Worm (Caenorhabditis elegans) whole organism, young adult: ENCODE measurements around the gene fbxa-111.

ENCODE experiments used
- B0336.3 ChIP-seq: fragments of 200-800 bp; sonication (Bioruptor generic); IDR thresholded peaks from 2 replicates; pipeline ENCODE4 v1.3.6; 2022; ENCODE audit warnings: missing genetic modification characterization, missing compliant biosample characterization
- F23B12.7 ChIP-seq: sonication (generic microtip); optimal IDR thresholded peaks from 2 replicates; lab custom pipeline; 2017; ENCODE audit warnings: missing genetic modification characterization, mild to moderate bottlenecking, missing compliant biosample characterization, antibody characterized with exemption, moderate library complexity; ENCODE audit not compliant: insufficient read depth
- F33H1.4 ChIP-seq: fragments of 200-800 bp; sonication (Bioruptor generic); IDR thresholded peaks from 2 replicates; pipeline ENCODE4 v1.3.6; 2022; ENCODE audit warnings: missing genetic modification reagents, missing genetic modification characterization, missing compliant biosample characterization
- F39B2.1 ChIP-seq: fragments of 200-800 bp; sonication (Bioruptor generic); IDR thresholded peaks from 2 replicates; pipeline ENCODE4 v1.3.6; 2022; ENCODE audit warnings: missing genetic modification reagents, missing genetic modification characterization, missing compliant biosample characterization
- F49E8.2 ChIP-seq: sonication (generic microtip); optimal IDR thresholded peaks from 3 replicates; lab custom pipeline; 2017; ENCODE audit warnings: missing genetic modification characterization, mild to moderate bottlenecking, missing compliant biosample characterization, antibody characterized with exemption, moderate library complexity; ENCODE audit not compliant: insufficient read depth
- K11D2.4 ChIP-seq: fragments of 200-800 bp; sonication (Bioruptor generic); IDR thresholded peaks from 2 replicates; pipeline ENCODE4 v1.3.6; 2022; ENCODE audit warnings: missing genetic modification reagents, missing genetic modification characterization, missing compliant biosample characterization
- T07F8.4 ChIP-seq: sonication (generic microtip); optimal IDR thresholded peaks from 2 replicates; lab custom pipeline; 2016; ENCODE audit warnings: mild to moderate bottlenecking, missing genetic modification characterization, moderate library complexity, missing compliant biosample characterization
- Y67H2A.10 ChIP-seq: fragments of 200-800 bp; sonication (Bioruptor generic); conservative IDR thresholded peaks from 2 replicates; pipeline ENCODE4 v1.3.6; 2022; ENCODE audit warnings: missing genetic modification reagents, missing genetic modification characterization, missing compliant biosample characterization
- Y95B8A.8 ChIP-seq: fragments of 200-800 bp; sonication (Bioruptor generic); IDR thresholded peaks from 2 replicates; pipeline ENCODE4 v1.3.6; 2022; ENCODE audit warnings: missing genetic modification reagents, missing genetic modification characterization, missing compliant biosample characterization
- ZK185.1 ChIP-seq: sonication (generic microtip); optimal IDR thresholded peaks from 2 replicates; lab custom pipeline; 2016; ENCODE audit warnings: mild to moderate bottlenecking, missing genetic modification characterization, missing compliant biosample characterization; ENCODE audit not compliant: poor library complexity, severe bottlenecking
- ama-1 ChIP-seq, 3 experiments: fragments of 150-350 bp in 1 of 3; sonication (generic microtip) in 2 of 3; optimal IDR thresholded peaks; 2 replicates each; lab custom pipeline; 2014 to 2018; ENCODE audit warnings: missing biosample characterization in 2 of 3, missing genetic modification characterization in 2 of 3, missing genetic modification reagents in 2 of 3
- attf-3 ChIP-seq: fragments of 200-800 bp; sonication (Bioruptor generic); conservative IDR thresholded peaks from 2 replicates; pipeline ENCODE4 v1.3.6; 2022; ENCODE audit warnings: missing genetic modification reagents, missing genetic modification characterization, missing compliant biosample characterization
- attf-5 ChIP-seq: fragments of 200-800 bp; sonication (Bioruptor generic); optimal IDR thresholded peaks from 2 replicates; lab custom pipeline; 2018; ENCODE audit warnings: mild to moderate bottlenecking, missing genetic modification characterization, missing compliant biosample characterization
- attf-6 ChIP-seq: fragments of 200-800 bp; sonication (Bioruptor generic); IDR thresholded peaks from 2 replicates; pipeline ENCODE4 v1.3.6; 2022; ENCODE audit warnings: missing genetic modification reagents, missing genetic modification characterization, missing compliant biosample characterization
- bed-1 ChIP-seq: fragments of 200-800 bp; sonication (Bioruptor generic); IDR thresholded peaks from 2 replicates; pipeline ENCODE4 v1.3.6; 2022; ENCODE audit warnings: missing genetic modification reagents, missing genetic modification characterization, missing compliant biosample characterization
- cebp-1 ChIP-seq, 2 experiments: fragments of 200-800 bp in 1 of 2; sonication (Bioruptor generic) in 1 of 2; sonication (generic microtip) in 1 of 2; IDR thresholded peaks in 1 of 2; optimal IDR thresholded peaks in 1 of 2; 2 replicates each; pipeline versions ENCODE4 v1.3.6 to Lab custom; 2017 to 2022; ENCODE audit warnings: missing compliant biosample characterization in 2 of 2, missing genetic modification characterization in 2 of 2, mild to moderate bottlenecking in 1 of 2, missing genetic modification reagents in 1 of 2, moderate library complexity in 1 of 2
- ceh-79 ChIP-seq: sonication (generic microtip); optimal IDR thresholded peaks from 2 replicates; lab custom pipeline; 2017; ENCODE audit warnings: mild to moderate bottlenecking, missing genetic modification characterization, missing compliant biosample characterization
- chd-7 ChIP-seq: sonication (generic microtip); optimal IDR thresholded peaks from 2 replicates; lab custom pipeline; 2016; ENCODE audit warnings: mild to moderate bottlenecking, missing genetic modification characterization, moderate library complexity, missing compliant biosample characterization
- die-1 ChIP-seq: sonication (generic microtip); optimal IDR thresholded peaks from 2 replicates; lab custom pipeline; 2016; ENCODE audit warnings: missing genotype, mild to moderate bottlenecking, missing genetic modification characterization, missing compliant biosample characterization
- dpff-1 ChIP-seq: sonication (generic microtip); optimal IDR thresholded peaks from 2 replicates; lab custom pipeline; 2017; ENCODE audit warnings: mild to moderate bottlenecking, missing genetic modification characterization, missing compliant biosample characterization
- dpl-1 ChIP-seq: fragments of 150-350 bp; optimal IDR thresholded peaks from 2 replicates; lab custom pipeline; 2014; ENCODE audit warnings: missing biosample characterization, missing genetic modification reagents, missing genetic modification characterization
- egl-18 ChIP-seq: fragments of 200-800 bp; sonication (Bioruptor generic); IDR thresholded peaks from 2 replicates; pipeline ENCODE4 v1.3.6; 2022; ENCODE audit warnings: missing genetic modification reagents, missing genetic modification characterization, missing compliant biosample characterization
- egrh-3 ChIP-seq: fragments of 200-800 bp; sonication (Bioruptor generic); IDR thresholded peaks from 2 replicates; pipeline ENCODE4 v1.3.6; 2022; ENCODE audit warnings: missing genetic modification reagents, missing genetic modification characterization, missing compliant biosample characterization
- hmg-1.2 ChIP-seq: fragments of 200-800 bp; sonication (Bioruptor generic); IDR thresholded peaks from 2 replicates; pipeline ENCODE4 v1.3.6; 2022; ENCODE audit warnings: missing genetic modification reagents, missing genetic modification characterization, missing compliant biosample characterization
- hmg-20 ChIP-seq: fragments of 200-800 bp; sonication (Bioruptor generic); IDR thresholded peaks from 2 replicates; pipeline ENCODE4 v1.3.6; 2022; ENCODE audit warnings: missing genetic modification reagents, missing genetic modification characterization, missing compliant biosample characterization
- hsf-1 ChIP-seq: fragments of 200-800 bp; sonication (Bioruptor generic); IDR thresholded peaks from 2 replicates; pipeline ENCODE4 v1.3.6; 2022; ENCODE audit warnings: missing genetic modification reagents, missing genetic modification characterization, missing compliant biosample characterization
- lin-26 ChIP-seq: fragments of 200-800 bp; sonication (Bioruptor generic); IDR thresholded peaks from 2 replicates; pipeline ENCODE4 v1.3.6; 2022; ENCODE audit warnings: missing genetic modification reagents, missing genetic modification characterization, missing compliant biosample characterization
- lin-35 ChIP-seq, 3 experiments: fragments of 150-350 bp in 2 of 3; sonication (generic microtip) in 1 of 3; optimal IDR thresholded peaks; 2 replicates each; lab custom pipeline; 2014 to 2018; ENCODE audit warnings: missing biosample characterization in 3 of 3, missing genetic modification characterization in 3 of 3, missing genetic modification reagents in 3 of 3
- lsl-1 ChIP-seq: fragments of 200-800 bp; sonication (Bioruptor generic); optimal IDR thresholded peaks from 2 replicates; lab custom pipeline; 2018; ENCODE audit warnings: mild to moderate bottlenecking, missing genetic modification characterization, moderate library complexity, missing compliant biosample characterization
- madf-8 ChIP-seq: fragments of 200-800 bp; sonication (Bioruptor generic); conservative IDR thresholded peaks from 2 replicates; pipeline ENCODE4 v1.3.6; 2022; ENCODE audit warnings: missing genetic modification reagents, missing genetic modification characterization, missing compliant biosample characterization
- mcd-1 ChIP-seq: fragments of 200-800 bp; sonication (Bioruptor generic); IDR thresholded peaks from 2 replicates; pipeline ENCODE4 v1.3.6; 2022; ENCODE audit warnings: missing genetic modification reagents, missing genetic modification characterization, missing compliant biosample characterization
- mel-28 ChIP-seq: sonication (generic microtip); optimal IDR thresholded peaks from 2 replicates; lab custom pipeline; 2016; ENCODE audit warnings: borderline replicate concordance, mild to moderate bottlenecking, missing genetic modification characterization, missing compliant biosample characterization
- mes-4 ChIP-seq: sonication (generic microtip); optimal IDR thresholded peaks from 2 replicates; lab custom pipeline; 2016; ENCODE audit warnings: missing genotype, missing genetic modification characterization, missing compliant biosample characterization
- mxl-1 ChIP-seq: sonication (generic microtip); optimal IDR thresholded peaks from 2 replicates; lab custom pipeline; 2016; ENCODE audit warnings: missing genetic modification characterization, missing compliant biosample characterization
- nfya-2 ChIP-seq: fragments of 200-800 bp; sonication (Bioruptor generic); IDR thresholded peaks from 2 replicates; pipeline ENCODE4 v1.3.6; 2022; ENCODE audit warnings: missing genetic modification reagents, missing genetic modification characterization, missing compliant biosample characterization
- nfyb-1 ChIP-seq: fragments of 200-800 bp; sonication (Bioruptor generic); IDR thresholded peaks from 2 replicates; pipeline ENCODE4 v1.3.6; 2022; ENCODE audit warnings: missing genetic modification reagents, missing genetic modification characterization, missing compliant biosample characterization
- rcor-1 ChIP-seq: fragments of 200-800 bp; sonication (Bioruptor generic); IDR thresholded peaks from 2 replicates; pipeline ENCODE4 v1.3.6; 2022; ENCODE audit warnings: missing genetic modification reagents, missing genetic modification characterization, missing compliant biosample characterization
- tbp1 ChIP-seq: fragments of 200-800 bp; sonication (Bioruptor generic); optimal IDR thresholded peaks from 2 replicates; lab custom pipeline; 2018; ENCODE audit warnings: mild to moderate bottlenecking, missing genetic modification characterization, missing compliant biosample characterization
- tlf-1 ChIP-seq: fragments of 200-800 bp; sonication (Bioruptor generic); optimal IDR thresholded peaks from 2 replicates; lab custom pipeline; 2018; ENCODE audit warnings: mild to moderate bottlenecking, missing genetic modification characterization, missing compliant biosample characterization
- unc-130 ChIP-seq: sonication (generic microtip); optimal IDR thresholded peaks from 2 replicates; lab custom pipeline; 2016; ENCODE audit warnings: missing genetic modification reagents, missing genetic modification characterization, missing compliant biosample characterization
- xnd-1 ChIP-seq: sonication (generic microtip); optimal IDR thresholded peaks from 2 replicates; lab custom pipeline; 2016; ENCODE audit warnings: missing genotype, missing genetic modification reagents, missing genetic modification characterization, missing compliant biosample characterization
- ztf-22 ChIP-seq: fragments of 200-800 bp; sonication (Bioruptor generic); optimal IDR thresholded peaks from 2 replicates; lab custom pipeline; 2018; ENCODE audit warnings: mild to moderate bottlenecking, missing genetic modification characterization, moderate library complexity, missing compliant biosample characterization

The fbxa-111 gene

ce11 chrV:16919675-16920074 is 29.8 kb downstream of the fbxa-111 start (continued):
- no peak for TF ChIP-seq cebp-1 (GFP tag; IDR thresholded peaks at IDR 0.05; lab: Robert Waterston, UW)
- peak; percentile 10 for TF ChIP-seq cebp-1 (tag; optimal IDR thresholded peaks at IDR 0.05; lab: Kevin White, UChicago)
- no peak for TF ChIP-seq lin-35 (GFP tag; optimal IDR thresholded peaks at IDR 0.05; lab: Kevin White, UChicago)
- peak; percentile 89 for TF ChIP-seq attf-6 (GFP tag; lab: Robert Waterston, UW)
- no peak for TF ChIP-seq ztf-22 (GFP tag; lab: Kevin White, UChicago)
- TF ChIP-seq F39B2.1 (GFP tag; lab: Robert Waterston, UW), result 0 out of 2 replicates have a peak, but pooled peaks have one; percentile 36
- TF ChIP-seq die-1 (tag; lab: Kevin White, UChicago), result peak; percentile 21
- TF ChIP-seq K11D2.4 (GFP tag; lab: Robert Waterston, UW), result no peak
- no peak for TF ChIP-seq ZK185.1
- peak; percentile 26; the same call in 1 of the 2 replicates for TF ChIP-seq mcd-1 (GFP tag; lab: Robert Waterston, UW)
- TF ChIP-seq hmg-20 (GFP tag; lab: Robert Waterston, UW), result no peak
- peak; percentile 6 for TF ChIP-seq mxl-1 (tag; lab: Kevin White, UChicago)
- TF ChIP-seq lin-26 (GFP tag; lab: Robert Waterston, UW), result 0 out of 2 replicates have a peak, but pooled peaks have one; percentile 32
- 0 out of 2 replicates have a peak, but pooled peaks have one; percentile 45 for TF ChIP-seq B0336.3 (GFP tag; lab: Robert Waterston, UW)
- no peak for TF ChIP-seq F33H1.4 (GFP tag; lab: Robert Waterston, UW)
- 0 out of 2 replicates have a peak, but pooled peaks have one; percentile 42 for TF ChIP-seq hsf-1 (GFP tag; lab: Robert Waterston, UW)
- no peak for TF ChIP-seq chd-7 (tag; lab: Kevin White, UChicago)
- peak; percentile 28 for TF ChIP-seq tlf-1 (GFP tag; lab: Kevin White, UChicago)
- TF ChIP-seq nfya-2, result no peak
- peak; percentile 27 for TF ChIP-seq tbp1 (GFP tag; lab: Kevin White, UChicago)
- no peak for TF ChIP-seq egrh-3 (GFP tag; lab: Robert Waterston, UW)
- no peak for TF ChIP-seq Y67H2A.10 (GFP tag; lab: Robert Waterston, UW)
- TF ChIP-seq attf-3, result no peak
- TF ChIP-seq attf-5 (GFP tag; lab: Kevin White, UChicago), result no peak
- no peak for TF ChIP-seq rcor-1 (GFP tag; lab: Robert Waterston, UW)
- no peak for TF ChIP-seq F23B12.7 (tag; lab: Kevin White, UChicago)
- no peak for TF ChIP-seq unc-130 (GFP tag; lab: Kevin White, UChicago)
- TF ChIP-seq, all 124 proteins: peak for 21

ce11 chrV:16918378-16918777 is 31.1 kb downstream of the fbxa-111 start, which contains the start of the genes fbxa-206 and Y102A5C.2:
Gene fbxa-206, minus strand, starts transcription at chrV:16918478.
Gene Y102A5C.2, plus strand, starts transcription at chrV:16918731.
- TF ChIP-seq dpl-1 (GFP tag; lab: Kevin White, UChicago) (no peak), F49E8.2 (tag; lab: Kevin White, UChicago) (no peak), lsl-1 (GFP tag; lab: Kevin White, UChicago) (peak; percentile 73)

ce11 chrV:16916079-16916478 is 33.4 kb downstream of the fbxa-111 start, which contains the start of gene F09C6.10:
Gene F09C6.10, minus strand, starts transcription at chrV:16916179.
- TF ChIP-seq T07F8.4 (tag; lab: Kevin White, UChicago) (no peak), bed-1 (GFP tag; lab: Robert Waterston, UW) (no peak), egl-18 (GFP tag; lab: Robert Waterston, UW) (no peak), B0336.3 (GFP tag; lab: Robert Waterston, UW) (no peak), dpl-1 (GFP tag; lab: Kevin White, UChicago) (no peak), madf-8 (no peak), nfyb-1 (no peak), hmg-1.2 (GFP tag; lab: Robert Waterston, UW) (no peak), xnd-1 (tag; lab: Kevin White, UChicago) (no peak), dpff-1 (no peak), mel-28 (tag; lab: Kevin White, UChicago) (no peak), mes-4 (tag; lab: Kevin White, UChicago) (no peak), Y95B8A.8 (no peak), ama-1 (optimal IDR thresholded peaks at IDR 0.05; lab: Kevin White, UChicago) (no peak), ama-1 (GFP tag; optimal IDR thresholded peaks at IDR 0.05; lab: Kevin White, UChicago) (no peak), ceh-79 (tag; lab: Kevin White, UChicago) (no peak), unc-130 (GFP tag; lab: Kevin White, UChicago) (no peak)
